Worm (Caenorhabditis elegans) whole organism, early embryonic: ENCODE data around the gene R02D5.4.

Experiments
- B0310.2 ChIP-seq: sonication (generic microtip); optimal IDR thresholded peaks from 2 replicates; lab custom pipeline; 2016; ENCODE audit warnings: mild to moderate bottlenecking, missing genetic modification characterization, missing compliant biosample characterization
- F13C5.2 ChIP-seq: sonication (generic microtip); optimal IDR thresholded peaks from 2 replicates; lab custom pipeline; 2017; ENCODE audit warnings: mild to moderate bottlenecking, missing genetic modification characterization, inconsistent platforms, missing compliant biosample characterization
- aly-1 ChIP-seq: sonication (generic microtip); optimal IDR thresholded peaks from 2 replicates; lab custom pipeline; 2016; ENCODE audit warnings: missing genetic modification characterization, missing compliant biosample characterization
- ama-1 ChIP-seq: fragments of 150-350 bp; optimal IDR thresholded peaks from 2 replicates; lab custom pipeline; 2014
- ceh-13 ChIP-seq: fragments of 200-800 bp; sonication (Bioruptor generic); optimal IDR thresholded peaks from 2 replicates; lab custom pipeline; 2018; ENCODE audit warnings: mild to moderate bottlenecking, missing genetic modification characterization, missing compliant biosample characterization
- ceh-36 ChIP-seq: sonication (generic microtip); optimal IDR thresholded peaks from 2 replicates; lab custom pipeline; 2016; ENCODE audit warnings: missing genetic modification characterization, inconsistent platforms, missing compliant biosample characterization
- ets-7 ChIP-seq: sonication (generic microtip); optimal IDR thresholded peaks from 2 replicates; lab custom pipeline; 2016; ENCODE audit warnings: missing genotype, missing genetic modification characterization, missing compliant biosample characterization
- flt-1 ChIP-seq: fragments of 200-800 bp; sonication (Bioruptor generic); IDR thresholded peaks from 2 replicates; pipeline ENCODE4 v1.3.6; 2022; ENCODE audit warnings: missing genetic modification characterization, missing compliant biosample characterization
- hmbx-1 ChIP-seq: sonication (generic microtip); optimal IDR thresholded peaks from 2 replicates; lab custom pipeline; 2016; ENCODE audit warnings: mild to moderate bottlenecking, missing genetic modification characterization, missing compliant biosample characterization
- hmg-4 ChIP-seq: fragments of 200-800 bp; sonication (Bioruptor generic); optimal IDR thresholded peaks from 2 replicates; lab custom pipeline; 2018; ENCODE audit warnings: mild to moderate bottlenecking, missing genetic modification characterization, missing compliant biosample characterization
- hnd-1 ChIP-seq: sonication (generic microtip); optimal IDR thresholded peaks from 2 replicates; lab custom pipeline; 2016; ENCODE audit warnings: missing genetic modification characterization, missing compliant biosample characterization
- pes-1 ChIP-seq: fragments of 200-800 bp; sonication (Bioruptor generic); IDR thresholded peaks from 2 replicates; pipeline ENCODE4 v1.3.6; 2022; ENCODE audit warnings: missing genetic modification reagents, missing genetic modification characterization, missing compliant biosample characterization
- scrt-1 ChIP-seq: fragments of 200-800 bp; sonication (Bioruptor generic); IDR thresholded peaks from 2 replicates; pipeline ENCODE4 v1.3.6; 2022; ENCODE audit warnings: missing genetic modification characterization, missing compliant biosample characterization
- sea-1 ChIP-seq: fragments of 200-800 bp; sonication (Bioruptor generic); conservative IDR thresholded peaks from 2 replicates; pipeline ENCODE4 v1.3.6; 2022; ENCODE audit warnings: missing genetic modification characterization, missing compliant biosample characterization
- tbx-11 ChIP-seq: fragments of 200-800 bp; sonication (Bioruptor generic); IDR thresholded peaks from 2 replicates; pipeline ENCODE4 v1.3.6; 2022; ENCODE audit warnings: missing genetic modification characterization, missing compliant biosample characterization
- tbx-37 ChIP-seq: fragments of 200-800 bp; sonication (Bioruptor generic); conservative IDR thresholded peaks from 2 replicates; pipeline ENCODE4 v1.3.6; 2022; ENCODE audit warnings: missing genetic modification reagents, missing genetic modification characterization, missing compliant biosample characterization
- tra-4 ChIP-seq: sonication (generic microtip); optimal IDR thresholded peaks from 2 replicates; lab custom pipeline; 2017; ENCODE audit warnings: missing genetic modification characterization, missing compliant biosample characterization

R02D5.4 gene

DNA sequence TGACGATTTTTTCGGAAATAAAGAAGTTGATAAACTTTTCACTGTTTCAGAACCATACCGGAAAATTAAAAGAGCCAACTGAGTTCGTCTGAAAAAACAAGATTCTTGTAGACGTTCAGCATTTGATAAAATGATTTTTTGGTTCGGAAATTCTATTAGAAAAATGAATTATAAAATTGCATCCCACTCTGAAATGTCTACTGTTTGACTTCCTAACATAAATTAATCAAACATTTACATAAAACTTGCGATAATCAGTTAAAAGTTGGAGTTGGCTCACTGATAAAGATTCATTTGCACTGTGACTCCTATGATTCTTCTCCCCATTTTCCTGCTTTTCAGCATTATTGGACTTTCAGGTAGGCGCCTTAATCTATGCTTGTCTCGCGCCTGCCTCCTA is 15.6 kb downstream of the R02D5.4 start, which contains the start of gene clec-57:
clec-57 (plus strand) TSS at position 301 of the 400 bp plus-strand sequence.
- TF ChIP-seq ceh-13 (GFP tag; lab: Kevin White, UChicago): no peak
- TF ChIP-seq ceh-36 (tag; lab: Kevin White, UChicago): no peak
- TF ChIP-seq pes-1: no peak
- no peak for TF ChIP-seq hmbx-1 (tag; lab: Kevin White, UChicago)
- no peak for TF ChIP-seq scrt-1
- no peak for TF ChIP-seq tra-4 (tag; lab: Kevin White, UChicago)
- no peak for TF ChIP-seq aly-1 (tag; lab: Kevin White, UChicago)
- TF ChIP-seq B0310.2 (tag; lab: Kevin White, UChicago): no peak
- TF ChIP-seq sea-1 (GFP tag; lab: Robert Waterston, UW): no peak
- TF ChIP-seq ets-7: no peak
- TF ChIP-seq hmg-4 (GFP tag; lab: Kevin White, UChicago): no peak
- no peak for TF ChIP-seq hnd-1 (tag; lab: Kevin White, UChicago)
- no peak for TF ChIP-seq ama-1 (lab: Kevin White, UChicago)

DNA sequence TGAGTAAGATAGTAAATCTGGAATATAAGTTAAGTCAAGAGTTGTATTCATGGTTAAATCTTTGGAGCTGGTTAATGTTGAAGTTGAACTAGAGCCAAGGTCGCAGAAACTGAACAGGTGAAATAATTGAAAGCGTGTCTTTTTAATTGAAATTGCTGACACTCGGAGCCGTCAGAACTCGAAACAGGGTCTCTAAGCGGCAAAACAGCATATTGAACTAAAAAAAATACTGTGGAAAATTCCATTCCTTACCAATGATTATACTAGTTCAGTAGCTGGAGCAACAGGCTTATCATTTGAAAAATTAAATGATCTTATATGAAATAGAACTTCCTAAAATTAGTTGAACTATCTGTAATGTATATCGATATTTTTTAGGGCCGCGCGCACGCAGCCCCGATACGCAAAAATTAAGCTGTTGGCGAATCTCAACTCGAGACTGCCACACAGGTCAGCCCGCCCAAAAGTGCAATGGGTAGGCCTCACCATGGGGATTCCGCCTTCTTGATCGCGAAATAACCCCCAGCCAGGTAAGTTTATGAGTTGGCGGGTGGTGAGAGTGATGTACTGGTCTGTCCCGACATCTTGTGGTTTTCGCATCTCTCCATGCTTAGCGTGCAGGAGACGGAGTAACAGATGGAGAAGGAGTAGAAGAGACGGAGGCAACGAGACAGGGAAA is 16.1 kb downstream of the R02D5.4 start, which contains the start of gene srz-97:
srz-97 (minus strand) TSS at position 51 of the 679 bp plus-strand sequence.
- TF ChIP-seq tbx-11 (no peak), B0310.2 (tag; lab: Kevin White, UChicago) (no peak), scrt-1 (no peak), aly-1 (tag; lab: Kevin White, UChicago) (no peak), tra-4 (tag; lab: Kevin White, UChicago) (no peak), ets-7 (no peak), sea-1 (GFP tag; lab: Robert Waterston, UW) (no peak), flt-1 (GFP tag; lab: Robert Waterston, UW) (no peak), F13C5.2 (no peak), pes-1 (no peak), ama-1 (lab: Kevin White, UChicago) (no peak), hmbx-1 (tag; lab: Kevin White, UChicago) (no peak), ceh-36 (tag; lab: Kevin White, UChicago) (no peak), ceh-13 (GFP tag; lab: Kevin White, UChicago) (no peak), hmg-4 (GFP tag; lab: Kevin White, UChicago) (no peak), hnd-1 (tag; lab: Kevin White, UChicago) (no peak), tbx-37 (no peak)

DNA sequence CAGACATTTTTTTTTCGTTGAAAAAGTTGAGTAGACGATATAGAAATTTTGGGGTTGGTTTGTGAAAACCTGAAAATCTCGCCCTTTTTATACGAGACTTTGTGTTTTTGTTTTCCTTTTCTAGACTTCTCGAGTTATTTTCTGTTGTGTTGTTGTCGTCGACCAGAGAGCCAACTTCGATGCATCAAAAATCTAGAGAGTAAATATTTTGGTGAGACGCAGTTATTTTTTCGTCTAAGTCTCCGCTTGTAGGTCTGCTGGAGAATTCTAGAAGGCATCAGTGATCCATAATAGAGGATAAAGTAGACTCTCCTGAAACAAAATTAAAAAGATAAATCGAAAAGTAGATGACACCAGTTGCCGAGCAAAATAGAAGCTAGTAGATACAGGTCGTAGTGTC is 20.1 kb downstream of the R02D5.4 start, which contains the start of gene F08H9.4:
F08H9.4 (minus strand) TSS at position 61 of the 400 bp plus-strand sequence.
- no peak for TF ChIP-seq flt-1 (GFP tag; lab: Robert Waterston, UW)
- TF ChIP-seq tbx-11: no peak
- TF ChIP-seq pes-1: no peak
- no peak for TF ChIP-seq ceh-13 (GFP tag; lab: Kevin White, UChicago)
- no peak for TF ChIP-seq aly-1 (tag; lab: Kevin White, UChicago)
- no peak for TF ChIP-seq hmg-4 (GFP tag; lab: Kevin White, UChicago)
- no peak for TF ChIP-seq tra-4 (tag; lab: Kevin White, UChicago)
- no peak for TF ChIP-seq sea-1 (GFP tag; lab: Robert Waterston, UW)
- no peak for TF ChIP-seq ceh-36 (tag; lab: Kevin White, UChicago)
- no peak for TF ChIP-seq B0310.2 (tag; lab: Kevin White, UChicago)
- no peak for TF ChIP-seq hnd-1 (tag; lab: Kevin White, UChicago)
- no peak for TF ChIP-seq ama-1 (lab: Kevin White, UChicago)

DNA sequence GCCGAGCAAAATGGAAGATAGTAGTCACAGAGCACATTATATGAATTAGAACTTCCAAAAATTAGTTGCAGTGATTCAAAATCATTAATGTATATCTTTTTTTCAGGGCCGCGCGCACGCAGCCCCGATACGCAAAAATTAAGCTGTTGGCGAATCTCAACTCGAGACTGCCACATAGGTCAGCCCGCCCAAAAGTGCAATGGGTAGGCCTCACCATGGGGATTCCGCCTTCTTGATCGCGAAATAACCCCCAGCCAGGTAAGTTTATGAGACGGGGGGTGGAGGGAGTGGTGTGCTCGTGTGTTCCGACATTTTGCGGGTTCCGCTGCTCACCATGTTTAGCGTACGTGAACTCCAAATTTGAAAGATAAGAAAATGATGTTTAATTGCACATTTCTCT is 21.4 kb downstream of the R02D5.4 start, which contains the start of gene F08H9.3:
F08H9.3 (minus strand) TSS at position 252 of the 400 bp plus-strand sequence.
- peak; percentile 5 for TF ChIP-seq hmg-4 (GFP tag; lab: Kevin White, UChicago)

DNA sequence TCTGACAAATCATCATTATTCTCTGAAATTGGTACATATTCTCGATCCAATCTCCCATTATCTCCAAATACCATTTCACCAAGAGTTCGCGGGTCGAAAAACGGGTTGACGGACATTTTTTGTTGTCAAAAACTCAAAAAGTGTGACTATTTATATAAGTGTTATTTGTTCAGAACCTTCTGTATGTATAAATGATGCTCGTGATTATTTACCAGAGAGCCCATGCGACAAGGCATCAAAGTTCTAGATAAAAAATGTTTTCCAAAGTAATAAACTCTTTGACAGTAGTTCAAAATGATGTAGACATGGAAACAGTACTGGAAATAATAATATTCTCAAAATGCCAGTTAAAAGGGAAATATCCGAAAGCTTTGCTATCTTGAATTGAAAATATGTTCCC is 21.8 kb downstream of the R02D5.4 start:
- TF ChIP-seq hmbx-1 (tag; lab: Kevin White, UChicago) (no peak), sea-1 (GFP tag; lab: Robert Waterston, UW) (no peak), ama-1 (lab: Kevin White, UChicago) (no peak), tra-4 (tag; lab: Kevin White, UChicago) (no peak), tbx-37 (no peak)

DNA sequence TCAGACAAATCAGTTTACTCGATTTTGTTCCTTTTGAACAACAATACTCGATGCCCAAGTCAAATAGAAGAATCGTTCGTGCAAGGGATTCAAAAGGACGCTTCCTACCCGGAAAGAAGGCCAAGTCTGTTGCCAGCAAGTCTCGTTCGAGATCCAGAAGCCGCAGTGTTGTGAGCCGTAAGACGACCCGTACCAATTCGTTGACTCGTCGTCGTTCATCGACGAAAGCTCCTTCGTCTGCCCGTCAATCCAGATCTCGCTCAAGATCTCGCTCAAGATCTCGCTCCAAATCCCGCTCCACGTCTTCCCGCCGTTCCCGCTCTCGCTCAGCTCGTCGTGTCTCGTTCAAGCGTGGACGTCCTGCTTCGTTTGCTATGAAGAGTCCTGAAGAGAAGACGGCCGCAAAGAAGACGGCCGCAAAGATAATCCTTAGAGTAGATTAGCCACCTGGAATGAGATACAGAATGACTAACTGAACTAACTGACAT is 23.8 kb downstream of the R02D5.4 start, which contains the start of gene F08H9.2:
F08H9.2 (plus strand) TSS at position 51 of the 488 bp plus-strand sequence.
- TF ChIP-seq tra-4 (tag; lab: Kevin White, UChicago) (no peak), ets-7 (no peak), F13C5.2 (no peak), hmg-4 (GFP tag; lab: Kevin White, UChicago) (peak; percentile 20), ceh-36 (tag; lab: Kevin White, UChicago) (no peak), aly-1 (tag; lab: Kevin White, UChicago) (no peak), ama-1 (lab: Kevin White, UChicago) (no peak), tbx-11 (no peak)

DNA sequence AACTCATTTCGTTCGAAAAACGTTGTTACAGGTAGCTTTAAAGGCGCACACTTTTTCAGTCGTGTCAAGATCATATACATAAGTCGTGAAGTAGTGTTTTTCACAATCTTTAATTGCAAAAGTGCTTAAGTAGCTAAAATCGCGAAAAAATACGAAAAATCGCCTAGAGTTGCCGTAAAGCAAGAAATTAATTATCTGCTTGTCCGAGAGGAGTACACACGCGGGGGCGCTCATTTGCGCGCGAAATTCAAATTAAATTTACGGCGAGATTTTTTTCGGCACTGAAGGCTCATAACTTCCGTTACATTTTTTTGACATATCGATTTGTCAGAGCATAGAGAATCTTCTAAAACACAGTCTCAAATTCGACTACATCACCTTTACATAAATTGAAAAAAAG is 24.4 kb downstream of the R02D5.4 start:
- no peak for TF ChIP-seq tra-4 (tag; lab: Kevin White, UChicago)
- TF ChIP-seq ama-1 (lab: Kevin White, UChicago): no peak
- no peak for TF ChIP-seq hnd-1 (tag; lab: Kevin White, UChicago)
- no peak for TF ChIP-seq B0310.2 (tag; lab: Kevin White, UChicago)
- TF ChIP-seq pes-1: no peak
- TF ChIP-seq flt-1 (GFP tag; lab: Robert Waterston, UW): no peak
- no peak for TF ChIP-seq ceh-36 (tag; lab: Kevin White, UChicago)
- TF ChIP-seq ceh-13 (GFP tag; lab: Kevin White, UChicago): no peak
- no peak for TF ChIP-seq F13C5.2
- TF ChIP-seq sea-1 (GFP tag; lab: Robert Waterston, UW): no peak
- no peak for TF ChIP-seq hmbx-1 (tag; lab: Kevin White, UChicago)
- TF ChIP-seq tbx-37: no peak
- TF ChIP-seq tbx-11: no peak
- no peak for TF ChIP-seq scrt-1
- no peak for TF ChIP-seq aly-1 (tag; lab: Kevin White, UChicago)
